Fruit fly (Drosophila melanogaster) whole organism, wandering third instar larva: ENCODE results near the gene gdl.

Source experiments
- OdsH ChIP-seq: fragments of 200-800 bp; sonication (Bioruptor generic); optimal IDR thresholded peaks from 2 replicates; lab custom pipeline; 2016; ENCODE audit warnings: missing biosample characterization, mild to moderate bottlenecking, missing genetic modification characterization
- Vsx2 ChIP-seq: fragments of 200-300, 225-300 bp; sonication (Bioruptor generic); optimal IDR thresholded peaks from 2 replicates; lab custom pipeline; 2018; ENCODE audit warnings: missing biosample characterization, missing genetic modification characterization; ENCODE audit not compliant: partially characterized antibody
- dmrt93B ChIP-seq: fragments of 200-800 bp; sonication (Bioruptor generic); optimal IDR thresholded peaks from 2 replicates; lab custom pipeline; 2018; ENCODE audit warnings: missing biosample characterization, mild to moderate bottlenecking, missing genetic modification characterization
- lola ChIP-seq: fragments of >200 bp; optimal IDR thresholded peaks from 2 replicates; lab custom pipeline; 2017; ENCODE audit warnings: missing biosample characterization, missing genetic modification characterization
- psq ChIP-seq: fragments of 200-800 bp; sonication (Bioruptor generic); optimal IDR thresholded peaks from 3 replicates; lab custom pipeline; 2017; ENCODE audit warnings: missing biosample characterization, mild to moderate bottlenecking, missing genetic modification characterization, moderate library complexity

dm6 chr3L:15496274-15496673, 13.0 kb upstream of the gdl start, which contains the start of gene CG13455:
- TF ChIP-seq lola (GFP tag; lab: Kevin White, UChicago) (no peak), Vsx2 (GFP tag; lab: Kevin White, UChicago) (no peak), dmrt93B (GFP tag; lab: Kevin White, UChicago) (no peak), OdsH (GFP tag; lab: Kevin White, UChicago) (no peak), psq (GFP tag; lab: Kevin White, UChicago) (no peak)
